Worm (Caenorhabditis elegans) whole organism, midembryonic: Measurements from ENCODE around the gene rack-1.

Experiments
- T22C8.4 ChIP-seq: fragments of 200-800 bp; sonication (Bioruptor generic); IDR thresholded peaks from 2 replicates; pipeline ENCODE4 v1.3.6; 2022; ENCODE audit warnings: missing genetic modification characterization, missing compliant biosample characterization
- cog-1 ChIP-seq: sonication (generic microtip); optimal IDR thresholded peaks from 2 replicates; lab custom pipeline; 2016; ENCODE audit warnings: missing genetic modification characterization, missing compliant biosample characterization
- flt-1 ChIP-seq: fragments of 200-800 bp; sonication (Bioruptor generic); IDR thresholded peaks from 2 replicates; pipeline ENCODE4 v1.3.6; 2022; ENCODE audit warnings: missing genetic modification characterization, missing compliant biosample characterization
- klf-2 ChIP-seq: fragments of 200-800 bp; sonication (Bioruptor generic); conservative IDR thresholded peaks from 2 replicates; pipeline ENCODE4 v1.3.6; 2022; ENCODE audit warnings: missing genetic modification reagents, missing genetic modification characterization, missing compliant biosample characterization
- med-1 ChIP-seq: sonication (generic microtip); optimal IDR thresholded peaks from 2 replicates; lab custom pipeline; 2017; ENCODE audit warnings: missing genetic modification characterization, mild to moderate bottlenecking, missing compliant biosample characterization, antibody characterized with exemption, missing genetic modification reagents; ENCODE audit not compliant: insufficient read depth
- ref-1 ChIP-seq: fragments of 200-800 bp; sonication (Bioruptor generic); conservative IDR thresholded peaks from 2 replicates; pipeline ENCODE4 v1.3.6; 2022; ENCODE audit warnings: missing genetic modification reagents, missing genetic modification characterization, missing compliant biosample characterization
- tab-1 ChIP-seq: fragments of 200-800 bp; sonication (Bioruptor generic); IDR thresholded peaks from 2 replicates; pipeline ENCODE4 v1.3.6; 2022; ENCODE audit warnings: missing genetic modification characterization, missing compliant biosample characterization
- ztf-23 ChIP-seq: fragments of 200-800 bp; sonication (Bioruptor generic); IDR thresholded peaks from 2 replicates; pipeline ENCODE4 v1.3.6; 2022; ENCODE audit warnings: missing genetic modification reagents, missing genetic modification characterization, missing compliant biosample characterization
- ztf-29 ChIP-seq: fragments of 200-800 bp; sonication (Bioruptor generic); IDR thresholded peaks from 2 replicates; pipeline ENCODE4 v1.3.6; 2022; ENCODE audit warnings: missing genetic modification reagents, missing genetic modification characterization, missing compliant biosample characterization

rack-1 gene

DNA sequence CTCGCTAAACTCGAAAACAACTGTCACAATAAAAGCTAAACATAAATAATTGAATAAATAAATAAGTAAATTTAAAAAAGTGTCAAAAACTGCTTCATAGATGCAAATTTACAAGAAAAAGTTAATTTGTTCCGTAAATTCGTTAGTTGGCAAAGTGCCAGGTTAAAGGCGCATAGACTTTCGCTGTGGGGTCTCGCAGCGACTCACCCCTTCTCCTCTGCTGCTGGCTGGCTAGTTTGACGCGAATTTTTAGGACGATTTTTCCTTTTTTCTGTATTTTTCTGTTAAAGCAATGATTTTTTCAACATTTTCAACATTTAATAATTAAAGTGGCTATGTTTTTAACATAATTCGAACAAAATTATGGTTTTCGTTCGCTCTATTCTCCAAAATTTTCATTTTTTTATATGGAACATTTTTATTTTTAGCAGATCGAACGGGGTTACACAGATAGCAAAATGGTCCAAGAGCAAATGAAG lies at the start of gene rack-1:
Gene rack-1, plus strand, starts transcription at position 429 of the 479 bp plus-strand sequence.
- TF ChIP-seq klf-2 (GFP tag; lab: Robert Waterston, UW) (no peak), flt-1 (no peak), ztf-23 (no peak), cog-1 (tag; lab: Kevin White, UChicago) (no peak), T22C8.4 (GFP tag; lab: Robert Waterston, UW) (no peak), med-1 (GFP tag; lab: Kevin White, UChicago) (no peak), tab-1 (GFP tag; lab: Robert Waterston, UW) (no peak), ref-1 (GFP tag; lab: Robert Waterston, UW) (no peak), ztf-29 (GFP tag; lab: Robert Waterston, UW) (no peak)

DNA sequence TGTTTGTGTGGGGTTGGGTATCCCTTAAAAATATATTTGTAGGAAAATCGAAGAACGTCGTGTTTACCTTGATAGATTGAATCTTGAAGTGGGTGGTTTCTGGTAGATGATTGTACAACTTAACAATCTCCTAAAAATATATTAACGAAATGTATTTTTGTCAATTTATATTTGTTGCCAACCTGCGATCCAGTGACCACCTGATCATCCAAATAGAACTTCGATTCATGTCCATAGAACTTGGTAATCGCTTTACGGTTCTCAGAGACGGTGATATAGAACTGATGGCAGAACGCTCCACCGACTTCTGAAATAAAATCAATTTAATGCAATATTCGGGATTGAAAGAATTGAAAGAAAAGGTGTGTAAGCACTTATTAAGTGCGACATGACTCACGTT lies 48.0 kb upstream of the rack-1 start:
- TF ChIP-seq tab-1 (GFP tag; lab: Robert Waterston, UW) (no peak), ref-1 (GFP tag; lab: Robert Waterston, UW) (no peak), T22C8.4 (GFP tag; lab: Robert Waterston, UW) (no peak), klf-2 (GFP tag; lab: Robert Waterston, UW) (no peak), med-1 (GFP tag; lab: Kevin White, UChicago) (no peak), flt-1 (no peak), ztf-23 (no peak), cog-1 (tag; lab: Kevin White, UChicago) (no peak)

ce11 chrIV:10128906-10129386 lies 47.5 kb upstream of the rack-1 start, which contains the start of the genes gtbp-1 and K08F4.3:
TSS of gene gtbp-1 (minus strand) at chrIV:10128956.
TSS of gene K08F4.3 (plus strand) at chrIV:10129257.
- TF ChIP-seq ztf-23: peak; percentile 50; the same call in 1 of the 2 replicates
- no peak for TF ChIP-seq ref-1 (GFP tag; lab: Robert Waterston, UW)

- TF ChIP-seq T22C8.4 (GFP tag; lab: Robert Waterston, UW) (no peak), ztf-23 (no peak), tab-1 (GFP tag; lab: Robert Waterston, UW) (no peak), flt-1 (no peak), cog-1 (tag; lab: Kevin White, UChicago) (no peak), ztf-29 (GFP tag; lab: Robert Waterston, UW) (no peak), klf-2 (GFP tag; lab: Robert Waterston, UW) (no peak), med-1 (GFP tag; lab: Kevin White, UChicago) (no peak), ref-1 (GFP tag; lab: Robert Waterston, UW) (no peak)
Measured at ce11 chrIV:10129957-10130356, 46.5 kb upstream of the rack-1 start, which contains the start of gene glt-3. TSS of gene glt-3 (plus strand) at chrIV:10130257.

DNA sequence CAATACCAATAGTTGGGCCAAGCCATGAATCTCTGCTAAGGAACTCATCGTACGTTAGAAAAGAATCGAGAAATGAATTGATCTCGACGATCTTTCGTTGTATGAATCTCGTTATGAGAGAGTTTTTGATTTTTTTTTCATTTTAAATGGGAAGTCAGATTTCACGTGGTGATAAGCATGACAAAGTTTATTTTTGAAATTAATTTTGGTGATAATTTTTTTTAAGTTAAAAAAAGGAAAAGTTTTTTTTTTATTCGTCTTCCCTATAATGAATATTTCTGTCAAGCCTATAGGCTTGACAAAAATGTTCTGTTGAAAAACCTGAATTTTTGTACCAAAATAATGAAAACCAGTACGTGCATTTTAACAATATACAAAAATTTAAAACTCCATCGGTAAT lies 40.7 kb upstream of the rack-1 start, which contains the start of gene K08F4.5:
Gene K08F4.5, minus strand, starts transcription at position 101 of the 400 bp plus-strand sequence.
- no peak for TF ChIP-seq ref-1 (GFP tag; lab: Robert Waterston, UW)
- TF ChIP-seq cog-1 (tag; lab: Kevin White, UChicago): no peak
- no peak for TF ChIP-seq tab-1 (GFP tag; lab: Robert Waterston, UW)
- no peak for TF ChIP-seq ztf-29 (GFP tag; lab: Robert Waterston, UW)
- TF ChIP-seq ztf-23: no peak
- no peak for TF ChIP-seq med-1 (GFP tag; lab: Kevin White, UChicago)
- TF ChIP-seq flt-1: no peak
- no peak for TF ChIP-seq T22C8.4 (GFP tag; lab: Robert Waterston, UW)
- TF ChIP-seq klf-2 (GFP tag; lab: Robert Waterston, UW): no peak

DNA sequence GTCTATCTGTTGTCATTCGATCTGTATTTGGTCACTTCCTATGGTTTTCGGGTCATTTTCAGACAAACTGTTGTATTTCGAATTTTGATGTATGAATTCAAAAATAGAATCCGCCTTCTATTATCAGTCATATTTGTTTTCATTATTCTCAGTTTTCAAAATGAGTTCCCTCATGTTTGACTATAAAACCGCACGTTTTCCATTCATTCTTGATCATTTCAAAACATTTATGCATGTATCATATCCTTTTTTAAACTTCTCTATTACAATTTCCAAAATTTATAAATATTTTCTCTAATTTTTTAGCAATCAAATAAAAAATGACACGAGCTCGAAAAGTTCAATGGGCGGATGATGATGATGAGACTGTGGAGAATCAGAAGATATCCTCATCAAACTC lies 38.7 kb upstream of the rack-1 start, which contains the start of gene K08F4.12:
Gene K08F4.12, plus strand, starts transcription at position 301 of the 400 bp plus-strand sequence.
- TF ChIP-seq med-1 (GFP tag; lab: Kevin White, UChicago) (no peak), ref-1 (GFP tag; lab: Robert Waterston, UW) (no peak), T22C8.4 (GFP tag; lab: Robert Waterston, UW) (no peak), tab-1 (GFP tag; lab: Robert Waterston, UW) (no peak), ztf-29 (GFP tag; lab: Robert Waterston, UW) (no peak), ztf-23 (no peak), klf-2 (GFP tag; lab: Robert Waterston, UW) (no peak), cog-1 (tag; lab: Kevin White, UChicago) (no peak), flt-1 (no peak)

DNA sequence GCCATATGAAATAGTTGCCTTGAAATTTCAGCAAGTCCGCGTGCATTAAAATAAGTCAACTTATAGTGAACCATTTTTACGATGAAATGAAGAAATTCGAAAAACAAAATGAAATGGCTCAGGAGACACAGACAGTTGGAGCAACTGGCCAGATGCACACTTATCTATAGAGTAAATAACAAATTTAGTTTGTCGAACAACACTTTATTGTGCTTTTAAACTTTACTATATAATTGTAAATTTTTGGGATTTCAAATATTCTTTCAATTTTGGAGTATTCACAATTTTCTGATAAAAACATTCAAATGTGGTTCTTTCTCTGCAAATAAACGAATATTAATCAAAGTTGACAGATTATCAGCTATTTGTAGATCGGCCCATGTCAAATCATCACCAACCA lies 36.3 kb upstream of the rack-1 start, which contains the start of gene gst-3:
Gene gst-3, minus strand, starts transcription at position 101 of the 400 bp plus-strand sequence.
- TF ChIP-seq ztf-23 (no peak), med-1 (GFP tag; lab: Kevin White, UChicago) (no peak)

ce11 chrIV:10141930-10142505 lies 34.5 kb upstream of the rack-1 start, which contains the start of the genes gst-2, gst-4 and dhs-12:
TSS of gene gst-2 (minus strand) at chrIV:10142061.
TSS of gene gst-4 (plus strand) at chrIV:10142225.
TSS of gene dhs-12 (plus strand) at chrIV:10142455.
- no peak for TF ChIP-seq cog-1 (tag; lab: Kevin White, UChicago)
- TF ChIP-seq ref-1 (GFP tag; lab: Robert Waterston, UW): no peak
- TF ChIP-seq flt-1: no peak
- TF ChIP-seq med-1 (GFP tag; lab: Kevin White, UChicago): no peak
- TF ChIP-seq ztf-29 (GFP tag; lab: Robert Waterston, UW): no peak
- TF ChIP-seq ztf-23: no peak
- TF ChIP-seq klf-2 (GFP tag; lab: Robert Waterston, UW): no peak

DNA sequence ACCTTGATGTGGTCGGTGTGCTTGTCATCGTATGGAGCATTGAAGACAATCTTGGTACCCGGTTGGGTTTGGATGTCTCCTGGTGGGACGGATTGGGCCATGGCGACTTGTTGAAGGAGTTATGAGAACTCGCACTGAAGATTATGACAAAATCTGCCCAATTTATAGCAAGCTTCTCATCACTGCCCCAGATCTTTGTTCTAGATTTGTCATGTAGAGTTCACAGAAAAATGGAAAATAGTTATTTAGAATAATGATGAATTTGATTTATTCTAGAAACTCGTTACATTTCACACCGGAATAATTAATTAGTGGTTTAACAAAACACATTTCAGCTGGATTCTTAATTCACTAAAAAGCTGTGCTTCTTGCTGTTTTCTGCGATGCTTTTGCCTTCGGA lies 32.8 kb upstream of the rack-1 start, which contains the start of gene msp-38:
Gene msp-38, minus strand, starts transcription at position 101 of the 400 bp plus-strand sequence.
- no peak for TF ChIP-seq cog-1 (tag; lab: Kevin White, UChicago)
- no peak for TF ChIP-seq flt-1
- no peak for TF ChIP-seq klf-2 (GFP tag; lab: Robert Waterston, UW)
- no peak for TF ChIP-seq ztf-23
- no peak for TF ChIP-seq ref-1 (GFP tag; lab: Robert Waterston, UW)
- TF ChIP-seq ztf-29 (GFP tag; lab: Robert Waterston, UW): no peak
- no peak for TF ChIP-seq med-1 (GFP tag; lab: Kevin White, UChicago)
- TF ChIP-seq T22C8.4 (GFP tag; lab: Robert Waterston, UW): no peak
- no peak for TF ChIP-seq tab-1 (GFP tag; lab: Robert Waterston, UW)
